Worm (Caenorhabditis elegans): ENCODE measurements around the gene R10F2.6.
A peak's percentile ranks its signal among the peaks of the same experiment; 100 is the strongest.

The R10F2.6 gene

ce11 chrIII:2947251-2947650 lies 3.4 kb upstream of the R10F2.6 start:
- TF ChIP-seq alr-1 (tag; optimal IDR thresholded peaks at IDR 0.05; ENCODE audit: borderline replicate concordance) = no peak
- no peak for TF ChIP-seq unc-98 (GFP tag; IDR thresholded peaks at IDR 0.05)
- peak in 1 of 3 experiments; percentile 25 for TF ChIP-seq ceh-82 (tag; optimal IDR thresholded peaks at IDR 0.05)
- peak in 2 of 3 experiments; percentile 32 to 34 for TF ChIP-seq dpl-1 (GFP tag; optimal IDR thresholded peaks at IDR 0.05)
- TF ChIP-seq nhr-90 (tag; optimal IDR thresholded peaks at IDR 0.05; ENCODE audit: poor library complexity) = no peak
- peak; percentile 13 for TF ChIP-seq blmp-1 (tag; optimal IDR thresholded peaks at IDR 0.05)
- TF ChIP-seq nhr-85 (tag) = peak; percentile 29
- TF ChIP-seq ces-1 (GFP tag; optimal IDR thresholded peaks at IDR 0.05) = no peak
- TF ChIP-seq tlp-1 (tag; optimal IDR thresholded peaks at IDR 0.05) = no peak
- TF ChIP-seq mef-2 (tag; optimal IDR thresholded peaks at IDR 0.05) = no peak
- TF ChIP-seq mep-1 (tag; optimal IDR thresholded peaks at IDR 0.05) = peak; percentile 57
- no peak for TF ChIP-seq zag-1 (tag; optimal IDR thresholded peaks at IDR 0.05)
- no peak for TF ChIP-seq irx-1 (tag; optimal IDR thresholded peaks at IDR 0.05)
- peak; percentile 9 for TF ChIP-seq F16B12.6 (tag; optimal IDR thresholded peaks at IDR 0.05)
- TF ChIP-seq fos-1 (tag; optimal IDR thresholded peaks at IDR 0.05) = no peak
- peak; percentile 25 to 30 for TF ChIP-seq lsy-2 (tag; optimal IDR thresholded peaks at IDR 0.05)
- TF ChIP-seq grh-1 (GFP tag; IDR thresholded peaks at IDR 0.05) = no peak
- peak; percentile 45 for TF ChIP-seq snu-23 (GFP tag; optimal IDR thresholded peaks at IDR 0.05)
- peak; percentile 17 for TF ChIP-seq tbx-2 (tag; optimal IDR thresholded peaks at IDR 0.05)
- peak; percentile 79 for TF ChIP-seq lin-14 (GFP tag; optimal IDR thresholded peaks at IDR 0.05)
- no peak for TF ChIP-seq unc-130 (tag; optimal IDR thresholded peaks at IDR 0.05)
- peak; percentile 20 to 28 for TF ChIP-seq lin-35 (GFP tag; optimal IDR thresholded peaks at IDR 0.05)
- TF ChIP-seq efl-1 (optimal IDR thresholded peaks at IDR 0.05) = peak; percentile 64 to 68
- peak in 1 of 2 experiments; percentile 32 for TF ChIP-seq efl-1 (GFP tag; optimal IDR thresholded peaks at IDR 0.05 in 1 of 2)

DNA sequence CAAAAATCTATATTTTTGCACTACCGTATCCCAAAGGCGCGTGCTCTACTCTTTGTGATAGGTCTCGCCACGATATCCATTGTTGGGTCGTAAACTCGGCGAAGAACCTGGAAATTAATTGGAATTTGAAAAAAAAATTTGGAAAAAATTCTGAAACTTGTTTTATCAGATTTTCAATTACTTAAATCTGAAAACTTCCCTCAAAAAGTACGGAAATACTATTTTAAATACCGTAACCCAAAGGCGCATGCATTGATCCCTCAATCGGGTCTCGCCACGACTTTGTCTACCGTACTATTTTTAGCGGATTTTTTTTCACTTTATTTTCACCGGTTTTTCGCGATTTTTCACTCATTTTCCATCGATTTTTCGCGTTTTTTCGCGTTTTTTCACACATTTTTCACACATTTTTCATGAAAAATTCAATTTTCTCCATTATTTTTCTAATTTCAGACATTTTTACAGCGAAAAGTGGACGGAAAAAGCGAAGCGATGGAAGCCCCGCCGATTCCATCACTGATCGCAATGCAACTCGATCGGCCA lies 2.8 kb upstream of the R10F2.6 start, which contains the start of gene H05C05.1:
Gene H05C05.1 (plus strand): TSS at position 493 of the 543 bp plus-strand sequence.
- TF ChIP-seq fos-1 (tag; optimal IDR thresholded peaks at IDR 0.05) (no peak), egl-13 (tag; optimal IDR thresholded peaks at IDR 0.05) (no peak), hlh-17 (GFP tag; optimal IDR thresholded peaks at IDR 0.05; ENCODE audit: borderline replicate concordance) (no peak), efl-1 (optimal IDR thresholded peaks at IDR 0.05) (no peak), efl-1 (GFP tag; optimal IDR thresholded peaks at IDR 0.05 in 1 of 2) (peak in 1 of 2 experiments; percentile 71)

DNA sequence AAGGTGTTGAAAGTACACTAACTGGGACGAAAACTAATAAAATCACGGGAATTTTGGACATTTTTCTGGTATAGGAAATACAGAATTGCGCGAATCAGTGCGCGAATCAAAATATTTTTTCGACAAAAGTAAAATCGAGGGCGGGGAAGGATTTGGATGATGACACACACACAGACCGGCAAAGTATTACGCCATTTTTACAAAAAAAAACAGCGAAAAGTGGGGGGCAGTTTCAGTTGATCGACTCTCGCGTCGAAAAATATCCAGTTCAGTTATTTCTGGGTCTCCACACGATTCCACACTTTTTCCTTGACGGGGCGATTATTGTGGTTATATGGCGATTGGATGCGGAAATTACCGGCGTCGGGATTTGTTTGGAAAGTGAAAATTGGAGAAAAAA lies 2.2 kb upstream of the R10F2.6 start, which contains the start of gene H05C05.4:
Gene H05C05.4 (minus strand): TSS at position 101 of the 400 bp plus-strand sequence.
- peak; percentile 65 for TF ChIP-seq blmp-1 (tag; optimal IDR thresholded peaks at IDR 0.05)
- TF ChIP-seq nhr-19 (GFP tag; conservative IDR thresholded peaks at IDR 0.05) = no peak

DNA sequence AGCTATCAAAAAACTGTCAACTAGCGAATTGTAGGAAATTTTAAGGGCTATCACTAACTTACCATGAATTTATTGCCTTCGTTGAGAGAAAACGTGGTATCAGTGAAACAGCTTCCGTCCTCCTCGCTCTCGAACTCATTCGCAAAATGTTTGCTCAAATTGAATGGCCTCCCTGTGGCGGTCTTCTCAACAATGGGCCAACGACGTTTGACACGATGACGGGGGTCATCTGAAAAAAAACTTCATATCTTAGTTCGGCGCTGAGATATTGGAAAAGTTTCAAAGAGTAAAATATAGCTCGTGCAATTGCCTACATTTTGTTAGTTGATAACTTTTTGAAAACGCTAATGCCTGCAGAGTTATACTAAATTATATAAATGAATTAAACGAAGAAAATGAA lies 2.3 kb downstream of the R10F2.6 start:
- TF ChIP-seq ces-1 (GFP tag; optimal IDR thresholded peaks at IDR 0.05) (no peak), efl-1 (optimal IDR thresholded peaks at IDR 0.05) (no peak), efl-1 (GFP tag; optimal IDR thresholded peaks at IDR 0.05 in 1 of 2) (peak in 1 of 2 experiments; percentile 3)

- no peak for TF ChIP-seq ama-1 (optimal IDR thresholded peaks at IDR 0.05)
Measured at ce11 chrIII:2937780-2938179, 6.1 kb downstream of the R10F2.6 start.

DNA sequence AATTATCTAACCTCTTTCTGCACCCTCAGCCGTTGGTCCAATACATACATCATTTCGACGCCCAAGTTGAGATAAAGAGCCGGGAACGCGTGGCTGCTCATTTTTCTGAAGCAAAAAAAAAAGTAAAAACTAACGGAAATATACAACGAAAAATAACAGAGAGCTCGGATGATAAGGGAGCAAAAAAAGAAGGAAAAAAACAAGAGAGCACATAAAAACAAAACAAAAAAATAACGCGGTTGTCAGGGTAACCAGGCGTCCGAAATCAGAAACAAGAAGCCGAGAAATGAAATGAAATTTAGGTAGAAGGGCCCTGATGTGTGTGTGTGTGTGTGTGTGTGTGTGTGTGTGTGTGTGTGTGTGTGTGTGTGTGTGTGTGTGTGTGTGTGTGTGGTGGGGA lies 19.2 kb downstream of the R10F2.6 start, which contains the start of gene R10F2.5:
Gene R10F2.5 (minus strand): TSS at position 101 of the 400 bp plus-strand sequence.
- TF ChIP-seq sptf-1 (tag; optimal IDR thresholded peaks at IDR 0.05) (no peak), fkh-8 (tag; optimal IDR thresholded peaks at IDR 0.05) (peak; percentile 40)

DNA sequence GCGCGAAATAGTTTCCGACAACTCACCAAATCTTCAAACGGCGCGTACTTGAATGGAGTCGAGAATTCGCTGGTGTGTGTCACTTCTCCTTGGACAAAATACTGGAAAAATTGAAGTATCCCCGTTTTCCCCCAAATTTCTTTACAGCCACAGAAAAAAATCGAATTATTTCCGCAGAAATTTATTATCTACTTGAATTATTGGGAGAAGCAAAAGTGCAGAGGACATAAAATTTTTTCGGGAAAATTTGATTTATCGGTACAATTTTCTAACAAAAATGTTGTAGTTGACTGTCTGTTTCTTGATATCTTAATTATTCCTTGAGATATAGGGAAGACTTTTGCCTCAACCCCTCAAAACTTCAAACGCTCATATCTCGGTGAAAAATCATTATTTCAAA lies 20.9 kb downstream of the R10F2.6 start, which contains the start of gene R10F2.4:
Gene R10F2.4 (minus strand): TSS at position 101 of the 400 bp plus-strand sequence.
- no peak for TF ChIP-seq efl-1 (optimal IDR thresholded peaks at IDR 0.05)
- peak in 1 of 2 experiments; percentile 37 for TF ChIP-seq efl-1 (GFP tag; optimal IDR thresholded peaks at IDR 0.05 in 1 of 2)
- no peak for TF ChIP-seq rnt-1 (tag; optimal IDR thresholded peaks at IDR 0.05)
